Fruit fly (Drosophila melanogaster): Measurements from ENCODE around the gene atk.

DNA sequence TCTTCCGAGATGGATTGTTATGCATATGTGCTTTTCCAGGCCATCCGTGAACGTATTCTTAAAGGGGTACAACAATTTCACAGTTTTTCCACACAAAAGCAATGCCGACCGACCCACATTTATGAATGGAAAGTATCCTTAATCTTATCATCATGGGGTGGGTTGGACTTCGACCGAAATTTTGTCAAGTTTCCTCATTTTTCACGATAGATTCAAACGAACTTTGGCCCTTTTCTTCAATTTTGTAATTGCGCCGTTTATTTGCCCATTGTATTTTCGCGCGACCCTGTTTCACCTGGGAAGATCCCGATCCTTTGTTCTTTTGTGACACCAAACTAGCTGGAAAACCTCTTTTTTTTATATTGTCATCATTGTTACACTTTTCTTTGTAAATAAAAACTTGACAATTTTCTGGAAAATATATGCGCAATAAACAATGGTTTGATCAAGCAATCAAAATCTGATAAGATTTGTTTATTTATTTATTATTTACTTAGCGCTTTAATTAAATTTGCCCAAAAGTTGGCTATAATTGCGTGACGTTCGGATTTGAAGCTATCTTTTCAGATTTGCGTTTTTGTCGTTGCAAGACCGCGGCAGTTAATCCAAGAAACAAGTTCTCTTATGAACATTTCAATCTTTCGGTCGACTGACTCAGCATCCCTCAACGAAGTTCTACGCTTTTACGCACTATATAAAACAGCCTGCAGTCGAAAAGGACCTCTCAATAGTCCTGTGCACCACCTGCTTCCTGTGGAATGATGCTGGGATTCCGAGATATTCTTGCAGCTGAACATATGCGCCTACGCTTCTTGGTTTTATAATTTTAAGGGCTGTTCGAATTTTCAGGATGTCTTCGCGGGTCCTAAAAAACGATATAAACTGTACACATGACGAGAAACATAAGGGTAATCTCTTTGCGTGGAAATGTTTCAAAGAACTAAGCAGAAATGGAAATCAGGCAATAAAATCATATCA, 58.4 kb downstream of the atk start:
- TF ChIP-seq CG4496 (GFP tag; IDR thresholded peaks at IDR 0.05) = 0 out of 3 replicates have a peak, but pooled peaks have one; percentile 15
- no peak for TF ChIP-seq D1 (tag; optimal IDR thresholded peaks at IDR 0.05)
- TF ChIP-seq CG34367 (tag; optimal IDR thresholded peaks at IDR 0.05) = no peak
- no peak for TF ChIP-seq Ets98B (GFP tag; IDR thresholded peaks at IDR 0.05)
